Fruit fly (Drosophila melanogaster) whole organism, prepupa: Measurements from ENCODE around the gene Tcs5.
A peak's percentile ranks its signal among the peaks of the same experiment; 100 is the strongest.

ENCODE experiments used
- Blimp-1 ChIP-seq: fragments of 200-800 bp; sonication (Bioruptor generic); optimal IDR thresholded peaks from 3 replicates; lab custom pipeline; 2017; ENCODE audit warnings: missing biosample characterization, missing genetic modification characterization, mild to moderate bottlenecking, moderate library complexity, missing genetic modification reagents
- CG10631 ChIP-seq: fragments of 200-800 bp; sonication (Bioruptor generic); optimal IDR thresholded peaks from 2 replicates; lab custom pipeline; 2016; ENCODE audit warnings: missing biosample characterization, missing genetic modification characterization
- CG10669 ChIP-seq: fragments of 200-800 bp; sonication (Bioruptor generic); optimal IDR thresholded peaks from 3 replicates; lab custom pipeline; 2018; ENCODE audit warnings: missing biosample characterization, mild to moderate bottlenecking, missing genetic modification characterization, moderate library complexity
- CG11294 ChIP-seq: fragments of 200-800 bp; sonication (Bioruptor generic); IDR thresholded peaks from 2 replicates; pipeline ENCODE4 v1.3.6; 2022; ENCODE audit warnings: missing biosample characterization, missing genetic modification characterization
- CG11762 ChIP-seq: fragments of 200-800 bp; sonication (Bioruptor generic); optimal IDR thresholded peaks from 3 replicates; lab custom pipeline; 2016; ENCODE audit warnings: missing biosample characterization, missing genetic modification characterization; ENCODE audit not compliant: insufficient read depth
- CG11902 ChIP-seq: fragments of 200-800 bp; sonication (Bioruptor generic); optimal IDR thresholded peaks from 3 replicates; lab custom pipeline; 2016; ENCODE audit warnings: missing biosample characterization, missing genetic modification characterization
- CG1621 ChIP-seq: fragments of 200-800 bp; sonication (Bioruptor generic); optimal IDR thresholded peaks from 3 replicates; lab custom pipeline; 2018; ENCODE audit warnings: missing biosample characterization, mild to moderate bottlenecking, missing genetic modification characterization
- CG16779 ChIP-seq: fragments of 200-800 bp; sonication (Bioruptor generic); optimal IDR thresholded peaks from 3 replicates; lab custom pipeline; 2017; ENCODE audit warnings: missing biosample characterization, mild to moderate bottlenecking, missing genetic modification characterization
- CG34406 ChIP-seq: fragments of 200-800 bp; sonication (Bioruptor generic); optimal IDR thresholded peaks from 3 replicates; lab custom pipeline; 2016; ENCODE audit warnings: missing biosample characterization, missing genetic modification characterization
- CG3919 ChIP-seq: fragments of 200-800 bp; sonication (Bioruptor generic); optimal IDR thresholded peaks from 3 replicates; lab custom pipeline; 2016; ENCODE audit warnings: missing biosample characterization, missing genetic modification characterization
- CG4318 ChIP-seq: fragments of 200-800 bp; sonication (Bioruptor generic); optimal IDR thresholded peaks from 3 replicates; lab custom pipeline; 2017; ENCODE audit warnings: missing biosample characterization, mild to moderate bottlenecking, missing genetic modification characterization
- CG6163 ChIP-seq: fragments of 200-800 bp; sonication (Bioruptor generic); IDR thresholded peaks from 3 replicates; pipeline ENCODE4 v1.3.6; 2022; ENCODE audit warnings: missing biosample characterization, missing genetic modification characterization
- CG6276 ChIP-seq: fragments of 200-800 bp; sonication (Bioruptor generic); optimal IDR thresholded peaks from 2 replicates; lab custom pipeline; 2017; ENCODE audit warnings: missing biosample characterization, mild to moderate bottlenecking, missing genetic modification characterization
- CG6792 ChIP-seq: fragments of 200-800 bp; sonication (Bioruptor generic); optimal IDR thresholded peaks from 3 replicates; lab custom pipeline; 2016; ENCODE audit warnings: missing biosample characterization, missing genetic modification characterization
- CG7368 ChIP-seq: fragments of 200-800 bp; sonication (Bioruptor generic); optimal IDR thresholded peaks from 3 replicates; lab custom pipeline; 2016; ENCODE audit warnings: missing biosample characterization, missing genetic modification characterization
- CG8119 ChIP-seq: fragments of 200-800 bp; sonication (Bioruptor generic); IDR thresholded peaks from 3 replicates; pipeline ENCODE4 v1.3.6; 2022; ENCODE audit warnings: missing biosample characterization, missing genetic modification characterization
- CG8319 ChIP-seq: fragments of 200-800 bp; sonication (Bioruptor generic); optimal IDR thresholded peaks from 3 replicates; lab custom pipeline; 2016; ENCODE audit warnings: missing biosample characterization, missing genetic modification characterization
- CG9139 ChIP-seq: fragments of 200-800 bp; sonication (Bioruptor generic); optimal IDR thresholded peaks from 3 replicates; lab custom pipeline; 2017; ENCODE audit warnings: missing biosample characterization, mild to moderate bottlenecking, missing genetic modification characterization
- Eip78C ChIP-seq: fragments of 200-800 bp; sonication (Bioruptor generic); peaks from one replicate; lab custom pipeline; 2016; ENCODE audit warnings: missing biosample characterization, missing genetic modification characterization
- Eip93F ChIP-seq: fragments of 200-800 bp; sonication (Bioruptor generic); optimal IDR thresholded peaks from 2 replicates; lab custom pipeline; 2016; ENCODE audit warnings: missing biosample characterization, mild to moderate bottlenecking, missing genetic modification characterization
- Gug ChIP-seq: fragments of 200-800 bp; sonication (Bioruptor generic); IDR thresholded peaks from 2 replicates; pipeline ENCODE4 v1.3.6; 2022; ENCODE audit warnings: missing biosample characterization, missing genetic modification characterization
- Hr39 ChIP-seq: fragments of 200-800 bp; sonication (Bioruptor generic); optimal IDR thresholded peaks from 2 replicates; lab custom pipeline; 2016; ENCODE audit warnings: missing biosample characterization, missing genetic modification characterization
- Hr4 ChIP-seq: fragments of 200-800 bp; sonication (Bioruptor generic); optimal IDR thresholded peaks from 3 replicates; lab custom pipeline; 2016; ENCODE audit warnings: missing biosample characterization, missing genetic modification characterization
- Lpt ChIP-seq: fragments of 200-800 bp; sonication (Bioruptor generic); optimal IDR thresholded peaks from 3 replicates; lab custom pipeline; 2016; ENCODE audit warnings: missing biosample characterization, missing genetic modification characterization
- Met ChIP-seq: fragments of 200-800 bp; sonication (Bioruptor generic); optimal IDR thresholded peaks from 3 replicates; lab custom pipeline; 2016; ENCODE audit warnings: missing biosample characterization, missing genetic modification characterization
- OdsH ChIP-seq: fragments of 200-800 bp; sonication (Bioruptor generic); optimal IDR thresholded peaks from 3 replicates; lab custom pipeline; 2016; ENCODE audit warnings: missing biosample characterization, missing genetic modification characterization
- Smox ChIP-seq: fragments of 200-800 bp; sonication (Bioruptor generic); optimal IDR thresholded peaks from 3 replicates; lab custom pipeline; 2016; ENCODE audit warnings: missing biosample characterization, missing genetic modification characterization
- Sox102F ChIP-seq: fragments of 200-800 bp; sonication (Bioruptor generic); optimal IDR thresholded peaks from 2 replicates; lab custom pipeline; 2016; ENCODE audit warnings: missing biosample characterization, mild to moderate bottlenecking, missing genetic modification characterization
- Sox14 ChIP-seq: fragments of 200-800 bp; sonication (Bioruptor generic); optimal IDR thresholded peaks from 3 replicates; lab custom pipeline; 2016; ENCODE audit warnings: missing biosample characterization, missing genetic modification characterization
- Sox15 ChIP-seq: fragments of 200-800 bp; sonication (Bioruptor generic); optimal IDR thresholded peaks from 3 replicates; lab custom pipeline; 2016; ENCODE audit warnings: missing biosample characterization, missing genetic modification characterization
- achi ChIP-seq: fragments of 200-800 bp; sonication (Bioruptor generic); optimal IDR thresholded peaks from 3 replicates; lab custom pipeline; 2016; ENCODE audit warnings: missing biosample characterization, missing genetic modification characterization
- acj6 ChIP-seq: fragments of 200-800 bp; sonication (Bioruptor generic); optimal IDR thresholded peaks from 3 replicates; lab custom pipeline; 2016; ENCODE audit warnings: missing biosample characterization, missing genetic modification characterization
- dac ChIP-seq: fragments of 200-800 bp; sonication (Bioruptor generic); optimal IDR thresholded peaks from 2 replicates; lab custom pipeline; 2017; ENCODE audit warnings: missing biosample characterization, mild to moderate bottlenecking, missing genetic modification characterization
- eg ChIP-seq: fragments of 200-800 bp; sonication (Bioruptor generic); IDR thresholded peaks from 3 replicates; pipeline ENCODE4 v1.3.6; 2022; ENCODE audit warnings: missing biosample characterization, missing genetic modification characterization
- net ChIP-seq: fragments of 200-800 bp; sonication (Bioruptor generic); optimal IDR thresholded peaks from 3 replicates; lab custom pipeline; 2016; ENCODE audit warnings: missing biosample characterization, missing genetic modification characterization
- vri ChIP-seq: fragments of 200-800 bp; sonication (Bioruptor generic); optimal IDR thresholded peaks from 3 replicates; lab custom pipeline; 2016; ENCODE audit warnings: missing biosample characterization, mild to moderate bottlenecking, missing genetic modification characterization

The Tcs5 gene

DNA sequence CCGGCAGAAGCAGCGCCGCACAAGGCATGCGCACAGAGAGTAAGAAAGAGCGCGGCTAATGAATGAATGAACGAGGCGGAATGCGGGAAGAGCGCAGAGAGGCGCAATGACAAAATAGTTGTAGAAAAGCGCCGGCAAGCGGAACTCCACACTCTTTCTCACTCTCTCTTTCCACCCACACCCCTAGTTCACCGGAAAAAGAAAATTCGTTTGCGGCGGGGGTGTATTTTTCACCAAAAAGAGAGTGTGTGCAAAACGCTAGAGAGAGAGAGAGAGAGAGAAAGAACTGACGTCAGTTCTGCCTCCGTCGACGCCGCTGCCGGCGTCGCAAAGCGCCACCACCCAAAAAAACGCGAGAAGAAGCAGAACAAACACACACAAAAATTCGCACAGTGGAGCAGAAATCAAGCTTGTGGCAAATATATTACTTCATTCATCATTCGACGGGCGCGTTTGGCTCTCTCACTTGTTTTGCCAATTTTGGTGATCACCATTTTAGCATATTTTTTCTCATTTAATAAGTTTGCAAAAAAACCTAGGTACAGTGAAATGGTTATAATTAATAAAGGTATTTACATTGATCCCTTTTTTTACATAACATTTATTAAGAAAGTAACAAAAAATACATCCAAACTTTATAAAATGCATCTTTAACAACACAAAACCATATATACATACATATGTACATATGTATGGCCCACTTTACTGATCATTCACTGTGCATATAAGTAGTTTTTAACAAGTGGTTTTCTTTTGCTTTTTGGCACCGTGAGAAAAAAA lies 45.9 kb upstream of the Tcs5 start (continued):
- peak; percentile 35 for TF ChIP-seq Sox102F (GFP tag; lab: Kevin White, UChicago)
- TF ChIP-seq Hr39 (GFP tag; lab: Kevin White, UChicago): peak; percentile 49
- peak; percentile 0 for TF ChIP-seq CG4318 (GFP tag; lab: Kevin White, UChicago)
- TF ChIP-seq Met (GFP tag; lab: Kevin White, UChicago): peak; percentile 46
- TF ChIP-seq CG9139 (GFP tag; lab: Kevin White, UChicago): peak; percentile 17
- peak; percentile 52; the same call in 1 of the 3 replicates for TF ChIP-seq CG8119 (GFP tag; lab: Robert Waterston, UW)
- no peak for TF ChIP-seq CG1621
- no peak for TF ChIP-seq CG10631 (GFP tag; lab: Kevin White, UChicago)
- TF ChIP-seq Lpt (GFP tag; lab: Kevin White, UChicago): no peak
- no peak for TF ChIP-seq CG11762 (GFP tag; lab: Kevin White, UChicago)
- TF ChIP-seq Blimp-1 (GFP tag; lab: Kevin White, UChicago): no peak
- TF ChIP-seq acj6 (GFP tag; lab: Kevin White, UChicago): peak; percentile 28
- TF ChIP-seq CG8319 (GFP tag; lab: Kevin White, UChicago): no peak
- TF ChIP-seq vri (GFP tag; lab: Kevin White, UChicago): peak; percentile 51
- no peak for TF ChIP-seq CG6792
- peak; percentile 27 for TF ChIP-seq CG34406 (GFP tag; lab: Kevin White, UChicago)
- no peak for TF ChIP-seq CG11294 (GFP tag; lab: Robert Waterston, UW)
- 0 out of 3 replicates have a peak, but pooled peaks have one; percentile 6 for TF ChIP-seq CG6163 (GFP tag; lab: Robert Waterston, UW)
- TF ChIP-seq CG10669 (GFP tag; lab: Kevin White, UChicago): no peak
- peak; percentile 22 for TF ChIP-seq CG3919 (GFP tag; lab: Kevin White, UChicago)

DNA sequence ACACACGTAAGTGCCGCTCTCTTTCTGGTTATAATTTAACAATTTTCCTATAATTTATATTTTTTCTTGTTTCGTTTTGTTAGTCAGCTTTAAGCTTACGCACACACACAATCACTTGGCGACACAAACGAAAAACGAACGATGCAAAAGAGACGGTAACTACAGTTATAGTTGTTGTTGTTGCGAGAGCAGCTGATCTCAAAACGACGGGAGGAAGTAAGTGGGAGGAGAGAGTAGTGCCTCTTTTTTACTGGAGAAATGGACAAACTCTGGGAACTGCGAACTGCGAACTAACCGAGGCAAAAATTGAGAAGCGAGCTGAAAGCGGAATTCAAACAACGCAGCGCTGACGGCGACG lies 45.3 kb upstream of the Tcs5 start:
- no peak for TF ChIP-seq CG6276
- TF ChIP-seq achi: peak; percentile 10
- TF ChIP-seq CG7368: no peak
- TF ChIP-seq Eip78C: peak; percentile 65
- TF ChIP-seq eg (GFP tag; lab: Robert Waterston, UW): 0 out of 3 replicates have a peak, but pooled peaks have one; percentile 7
- TF ChIP-seq CG3919 (GFP tag; lab: Kevin White, UChicago): peak; percentile 8
- TF ChIP-seq OdsH: no peak
- TF ChIP-seq Eip93F (GFP tag; lab: Kevin White, UChicago): peak; percentile 39
- TF ChIP-seq net (GFP tag; lab: Kevin White, UChicago): peak; percentile 13
- TF ChIP-seq dac (GFP tag; lab: Kevin White, UChicago): no peak
- peak; percentile 34; the same call in 2 of the 3 replicates for TF ChIP-seq CG6163 (GFP tag; lab: Robert Waterston, UW)
- peak; percentile 15 for TF ChIP-seq Sox14 (GFP tag; lab: Kevin White, UChicago)

DNA sequence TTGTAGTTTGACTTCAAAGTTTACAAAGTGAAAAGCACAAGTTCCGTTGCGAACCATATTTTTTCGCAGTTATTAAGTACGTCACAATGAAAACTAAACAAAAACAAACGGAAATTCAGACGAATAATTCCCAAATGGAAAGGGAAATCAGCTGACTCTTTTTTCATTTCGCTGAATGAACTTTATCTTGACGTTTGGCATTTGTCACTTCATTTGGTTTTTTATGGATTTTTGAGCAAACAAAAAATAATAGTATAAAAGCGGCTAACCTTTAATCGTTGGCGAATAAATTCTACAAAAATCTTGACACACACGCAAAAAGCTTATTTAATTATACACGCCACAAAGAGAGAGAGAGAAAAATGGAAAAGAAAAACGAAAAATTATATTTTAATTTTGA lies 44.5 kb upstream of the Tcs5 start:
- TF ChIP-seq Gug: no peak
- TF ChIP-seq CG6276: no peak
- no peak for TF ChIP-seq CG8319 (GFP tag; lab: Kevin White, UChicago)
- no peak for TF ChIP-seq CG11902 (GFP tag; lab: Kevin White, UChicago)
- no peak for TF ChIP-seq Smox (GFP tag; lab: Kevin White, UChicago)
- TF ChIP-seq CG9139 (GFP tag; lab: Kevin White, UChicago): no peak
- no peak for TF ChIP-seq vri (GFP tag; lab: Kevin White, UChicago)
- no peak for TF ChIP-seq CG6163 (GFP tag; lab: Robert Waterston, UW)
- no peak for TF ChIP-seq Sox15
- TF ChIP-seq CG10669 (GFP tag; lab: Kevin White, UChicago): no peak
- no peak for TF ChIP-seq achi
- TF ChIP-seq OdsH: no peak
- TF ChIP-seq CG16779 (tag; lab: Kevin White, UChicago): no peak
- no peak for TF ChIP-seq Hr4 (GFP tag; lab: Kevin White, UChicago)
- TF ChIP-seq CG4318 (GFP tag; lab: Kevin White, UChicago): no peak
- no peak for TF ChIP-seq net (GFP tag; lab: Kevin White, UChicago)
- no peak for TF ChIP-seq CG11294 (GFP tag; lab: Robert Waterston, UW)
